Fruit fly (Drosophila melanogaster) whole organism, embryonic: Measurements from ENCODE around the gene temp.

Experiments
- Adf1 ChIP-seq: fragments of 200-800 bp; sonication (Bioruptor generic); IDR thresholded peaks from 2 replicates; pipeline ENCODE4 v1.3.6; 2022; ENCODE audit warnings: missing biosample characterization, missing genetic modification characterization
- Aef1 ChIP-seq: fragments of 200-800 bp; sonication (Bioruptor generic); IDR thresholded peaks from 3 replicates; pipeline ENCODE4 v1.3.6; 2022; ENCODE audit warnings: missing biosample characterization, missing genetic modification characterization
- B-H2 ChIP-seq: fragments of 200-800 bp; sonication (Bioruptor generic); optimal IDR thresholded peaks from 2 replicates; lab custom pipeline; 2018; ENCODE audit warnings: missing biosample characterization, mild to moderate bottlenecking, missing genetic modification characterization
- C15 ChIP-seq: fragments of 200-800 bp; sonication (Bioruptor generic); IDR thresholded peaks from 3 replicates; pipeline ENCODE4 v1.3.6; 2022; ENCODE audit warnings: missing biosample characterization, missing genetic modification characterization
- CG10209 ChIP-seq: fragments of 200-800 bp; sonication (Bioruptor generic); optimal IDR thresholded peaks from 3 replicates; lab custom pipeline; 2017; ENCODE audit warnings: missing biosample characterization, mild to moderate bottlenecking, missing genetic modification characterization, missing genetic modification reagents
- CG11696 ChIP-seq: fragments of 200-800 bp; sonication (Bioruptor generic); IDR thresholded peaks from 2 replicates; pipeline ENCODE4 v1.3.6; 2022; ENCODE audit warnings: missing biosample characterization, missing genetic modification characterization
- CG11723 ChIP-seq: fragments of 200-800 bp; sonication (Bioruptor generic); optimal IDR thresholded peaks from 2 replicates; lab custom pipeline; 2017; ENCODE audit warnings: missing biosample characterization, mild to moderate bottlenecking, missing genetic modification characterization
- CG12071 ChIP-seq: fragments of 200-800 bp; sonication (Bioruptor generic); optimal IDR thresholded peaks from 3 replicates; lab custom pipeline; 2018; ENCODE audit warnings: missing biosample characterization, mild to moderate bottlenecking, missing genetic modification characterization
- CG13287 ChIP-seq: fragments of 200-800 bp; sonication (Bioruptor generic); IDR thresholded peaks from 2 replicates; pipeline ENCODE4 v1.3.6; 2022; ENCODE audit warnings: missing biosample characterization, missing genetic modification characterization; ENCODE audit not compliant: partially characterized antibody
- CG13775 ChIP-seq: fragments of 200-800 bp; sonication (Bioruptor generic); optimal IDR thresholded peaks from 3 replicates; lab custom pipeline; 2017; ENCODE audit warnings: missing biosample characterization, mild to moderate bottlenecking, missing genetic modification characterization
- CG17186 ChIP-seq: fragments of 200-800 bp; sonication (Bioruptor generic); optimal IDR thresholded peaks from 3 replicates; lab custom pipeline; 2017; ENCODE audit warnings: missing biosample characterization, missing genetic modification reagents, missing genetic modification characterization
- CG18619 ChIP-seq: fragments of 200-800 bp; sonication (Bioruptor generic); optimal IDR thresholded peaks from 3 replicates; lab custom pipeline; 2017; ENCODE audit warnings: missing biosample characterization, mild to moderate bottlenecking, missing genetic modification characterization
- CG3838 ChIP-seq: fragments of 200-800 bp; sonication (Bioruptor generic); optimal IDR thresholded peaks from 3 replicates; lab custom pipeline; 2016; ENCODE audit warnings: missing biosample characterization, missing genetic modification characterization
- CG4617 ChIP-seq: fragments of 200-800 bp; sonication (Bioruptor generic); optimal IDR thresholded peaks from 3 replicates; lab custom pipeline; 2016; ENCODE audit warnings: missing biosample characterization, missing genetic modification characterization, borderline replicate concordance
- CG5180 ChIP-seq: fragments of 200-800 bp; sonication (Bioruptor generic); optimal IDR thresholded peaks from 3 replicates; lab custom pipeline; 2017; ENCODE audit warnings: missing biosample characterization, missing genetic modification characterization, mild to moderate bottlenecking, moderate library complexity, missing genetic modification reagents
- CG8281 ChIP-seq: fragments of 200-800 bp; sonication (Bioruptor generic); optimal IDR thresholded peaks from 2 replicates; lab custom pipeline; 2018; ENCODE audit warnings: missing biosample characterization, mild to moderate bottlenecking, missing genetic modification characterization, moderate library complexity
- CG8290 ChIP-seq, 3 experiments: fragments of 200-800 bp; sonication (Bioruptor generic); optimal IDR thresholded peaks; 2 replicates each; lab custom pipeline; 2016 to 2019; ENCODE audit warnings: missing biosample characterization in 3 of 3, missing genetic modification characterization in 3 of 3, mild to moderate bottlenecking in 2 of 3, moderate library complexity in 1 of 3
- CG8388 ChIP-seq: fragments of 200-800 bp; sonication (Bioruptor generic); optimal IDR thresholded peaks from 2 replicates; lab custom pipeline; 2019; ENCODE audit warnings: missing biosample characterization, mild to moderate bottlenecking, missing genetic modification characterization, moderate library complexity
- CG9215 ChIP-seq: fragments of 200-800 bp; sonication (Bioruptor generic); IDR thresholded peaks from 2 replicates; pipeline ENCODE4 v1.3.6; 2022; ENCODE audit warnings: missing biosample characterization, missing genetic modification characterization
- CG9437 ChIP-seq: fragments of 200-800 bp; sonication (Bioruptor generic); optimal IDR thresholded peaks from 2 replicates; lab custom pipeline; 2018; ENCODE audit warnings: missing biosample characterization, mild to moderate bottlenecking, missing genetic modification characterization
- CG9727 ChIP-seq: fragments of 200-800 bp; sonication (Bioruptor generic); optimal IDR thresholded peaks from 3 replicates; lab custom pipeline; 2017; ENCODE audit warnings: missing biosample characterization, mild to moderate bottlenecking, missing genetic modification characterization
- Chrac-16 ChIP-seq: fragments of 200-800 bp; sonication (Bioruptor generic); optimal IDR thresholded peaks from 3 replicates; lab custom pipeline; 2016; ENCODE audit warnings: missing biosample characterization, missing genetic modification characterization
- CkIIα-i1 ChIP-seq: fragments of 200-800 bp; sonication (Bioruptor generic); IDR thresholded peaks from 2 replicates; pipeline ENCODE4 v1.3.6; 2022; ENCODE audit warnings: missing biosample characterization, missing genetic modification characterization
- Dll ChIP-seq: fragments of 200-800 bp; sonication (Bioruptor generic); IDR thresholded peaks from 4 replicates; pipeline ENCODE4 v1.3.6; 2022; ENCODE audit warnings: missing biosample characterization, missing genetic modification characterization; ENCODE audit not compliant: partially characterized antibody
- Fer1 ChIP-seq: fragments of 200-800 bp; sonication (Bioruptor generic); optimal IDR thresholded peaks from 2 replicates; lab custom pipeline; 2017; ENCODE audit warnings: missing biosample characterization, mild to moderate bottlenecking, missing genetic modification characterization
- Fer2 ChIP-seq: fragments of 200-800 bp; sonication (Bioruptor generic); optimal IDR thresholded peaks from 2 replicates; lab custom pipeline; 2018; ENCODE audit warnings: missing biosample characterization, mild to moderate bottlenecking, missing genetic modification characterization, moderate library complexity
- Hr39 ChIP-seq: fragments of >200 bp; optimal IDR thresholded peaks from 2 replicates; lab custom pipeline; 2017
- Mes4 ChIP-seq: fragments of 200-800 bp; sonication (Bioruptor generic); optimal IDR thresholded peaks from 2 replicates; lab custom pipeline; 2016; ENCODE audit warnings: missing biosample characterization, missing genetic modification characterization
- Nf-YA ChIP-seq: fragments of 200-800 bp; sonication (Bioruptor generic); IDR thresholded peaks from 2 replicates; pipeline ENCODE4 v1.3.6; 2022; ENCODE audit warnings: missing biosample characterization, missing genetic modification characterization
- Sox100B ChIP-seq: fragments of 200-800 bp; sonication (Bioruptor generic); optimal IDR thresholded peaks from 3 replicates; lab custom pipeline; 2018; ENCODE audit warnings: missing biosample characterization, mild to moderate bottlenecking, missing genetic modification characterization
- Stat92E ChIP-seq, 3 experiments: fragments of >200 bp in 2 of 3; fragments of 200-800 bp in 1 of 3; sonication (Bioruptor generic) in 1 of 3; optimal IDR thresholded peaks; 2 replicates each; lab custom pipeline; 2017 to 2019; ENCODE audit warnings: missing biosample characterization in 3 of 3, missing genetic modification characterization in 3 of 3, mild to moderate bottlenecking in 1 of 3, moderate library complexity in 1 of 3
- ab ChIP-seq: fragments of 200-800 bp; sonication (Bioruptor generic); optimal IDR thresholded peaks from 2 replicates; lab custom pipeline; 2016; ENCODE audit warnings: missing biosample characterization, missing genetic modification characterization
- corto ChIP-seq: fragments of 200-800 bp; sonication (Bioruptor generic); optimal IDR thresholded peaks from 2 replicates; lab custom pipeline; 2016; ENCODE audit warnings: missing biosample characterization, mild to moderate bottlenecking, missing genetic modification characterization, moderate library complexity
- crc ChIP-seq: fragments of 200-800 bp; sonication (Bioruptor generic); optimal IDR thresholded peaks from 2 replicates; lab custom pipeline; 2016; ENCODE audit warnings: missing biosample characterization, missing genetic modification characterization
- da ChIP-seq: fragments of 200-800 bp; sonication (Bioruptor generic); optimal IDR thresholded peaks from 2 replicates; lab custom pipeline; 2016; ENCODE audit warnings: missing biosample characterization, missing genetic modification characterization
- eve ChIP-seq, 2 experiments: fragments of >200 bp; optimal IDR thresholded peaks; 2 replicates each; lab custom pipeline; 2017; ENCODE audit warnings: missing biosample characterization in 2 of 2, missing genetic modification characterization in 2 of 2
- h ChIP-seq: fragments of >200 bp; optimal IDR thresholded peaks from 2 replicates; lab custom pipeline; 2017
- insv ChIP-seq, 2 experiments: fragments of 200-800 bp; sonication (Bioruptor generic); optimal IDR thresholded peaks; 3 replicates each; lab custom pipeline; 2016 to 2018; ENCODE audit warnings: missing biosample characterization in 2 of 2, missing genetic modification characterization in 2 of 2
- inv ChIP-seq: fragments of 200-800 bp; sonication (Bioruptor generic); IDR thresholded peaks from 2 replicates; pipeline ENCODE4 v1.3.6; 2022; ENCODE audit warnings: missing biosample characterization, missing genetic modification characterization; ENCODE audit not compliant: partially characterized antibody
- kni ChIP-seq: fragments of 200-800 bp; sonication (Bioruptor generic); optimal IDR thresholded peaks from 3 replicates; lab custom pipeline; 2017; ENCODE audit warnings: mild to moderate bottlenecking, missing biosample characterization, missing genetic modification reagents, missing genetic modification characterization
- lbe ChIP-seq: fragments of 200-800 bp; sonication (Bioruptor generic); optimal IDR thresholded peaks from 2 replicates; lab custom pipeline; 2016; ENCODE audit warnings: missing biosample characterization, mild to moderate bottlenecking, missing genetic modification characterization
- nerfin-1 ChIP-seq: fragments of 200-800 bp; sonication (Bioruptor generic); optimal IDR thresholded peaks from 3 replicates; lab custom pipeline; 2019; ENCODE audit warnings: missing biosample characterization, mild to moderate bottlenecking, missing genetic modification characterization, moderate library complexity
- pan ChIP-seq, 4 experiments: fragments of >200 bp in 3 of 4; fragments of 200-800 bp in 1 of 4; sonication (Bioruptor generic) in 1 of 4; optimal IDR thresholded peaks in 3 of 4; IDR thresholded peaks in 1 of 4; 2 replicates each; pipeline versions ENCODE4 v1.3.6 to Lab custom; 2017 to 2022; ENCODE audit warnings: missing biosample characterization in 2 of 4, missing genetic modification characterization in 2 of 4, mixed read lengths in 1 of 4
- pfk ChIP-seq: fragments of 200-800 bp; sonication (Bioruptor generic); optimal IDR thresholded peaks from 2 replicates; lab custom pipeline; 2018; ENCODE audit warnings: missing biosample characterization, mild to moderate bottlenecking, missing genetic modification characterization, moderate library complexity
- ro ChIP-seq: fragments of 200-800 bp; sonication (Bioruptor generic); IDR thresholded peaks from 2 replicates; pipeline ENCODE4 v1.3.6; 2022; ENCODE audit warnings: missing biosample characterization, missing genetic modification characterization
- sqz ChIP-seq: fragments of 200-800 bp; sonication (Bioruptor generic); optimal IDR thresholded peaks from 3 replicates; lab custom pipeline; 2018; ENCODE audit warnings: missing biosample characterization, mild to moderate bottlenecking, missing genetic modification characterization
- vnd ChIP-seq: fragments of 200-800 bp; sonication (Bioruptor generic); IDR thresholded peaks from 3 replicates; pipeline ENCODE4 v1.3.6; 2022; ENCODE audit warnings: missing biosample characterization, missing genetic modification characterization; ENCODE audit not compliant: partially characterized antibody

The temp gene

DNA sequence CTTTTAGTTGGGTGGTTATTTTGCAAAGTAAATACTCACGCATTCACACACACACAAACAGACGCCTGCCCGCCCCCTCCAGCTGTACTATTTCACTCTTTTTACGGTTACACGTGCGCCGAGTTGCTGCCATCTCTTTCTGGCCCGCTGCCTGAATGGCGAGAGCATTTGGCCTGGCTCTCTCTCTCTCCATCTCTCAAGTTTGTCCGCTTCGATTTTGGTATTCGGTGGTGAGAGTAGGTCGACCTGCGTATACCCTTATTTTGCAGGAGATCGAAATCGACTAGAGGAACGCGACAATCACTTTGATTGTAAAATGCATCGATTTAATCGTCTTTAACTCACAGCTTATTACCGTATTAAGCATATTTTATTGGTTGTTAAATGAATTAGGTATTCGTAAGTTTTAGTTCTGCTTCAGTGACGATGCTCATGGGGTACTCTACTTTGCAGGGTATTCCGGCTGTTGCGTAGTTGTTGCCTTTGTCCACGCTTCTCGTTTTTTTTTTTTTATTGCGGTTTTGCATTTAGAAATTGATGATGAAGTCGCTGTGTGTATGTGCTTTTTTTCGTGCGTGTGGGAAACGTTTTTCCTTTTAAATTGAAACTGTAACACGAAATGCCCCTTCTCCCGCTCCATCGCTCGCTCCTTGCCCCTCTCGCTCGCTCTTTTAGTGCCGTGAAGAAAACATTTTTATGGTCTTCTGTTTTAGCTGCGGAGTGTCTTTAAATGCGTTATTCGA, 41.6 kb upstream of the temp start (continued):
- TF ChIP-seq lbe (GFP tag; lab: Kevin White, UChicago) (peak; percentile 70), CG12071 (peak; percentile 89), CG5180 (GFP tag; lab: Kevin White, UChicago) (peak; percentile 70), Nf-YA (GFP tag; lab: Robert Waterston, UW) (peak; percentile 54; the same call in 1 of the 2 replicates), inv (GFP tag; lab: Robert Waterston, UW) (no peak), nerfin-1 (tag; lab: Kevin White, UChicago) (peak; percentile 79), kni (peak; percentile 80), pfk (no peak), CG11696 (GFP tag; lab: Robert Waterston, UW) (peak; percentile 35; the same call in 1 of the 2 replicates), CG8388 (peak; percentile 88), C15 (GFP tag; lab: Robert Waterston, UW) (peak; percentile 14; the same call in 1 of the 3 replicates), Hr39 (lab: Kevin White, UChicago) (no peak), corto (peak; percentile 15), Fer1 (GFP tag; lab: Kevin White, UChicago) (peak; percentile 93), CG9727 (GFP tag; lab: Kevin White, UChicago) (peak; percentile 91), CG10209 (GFP tag; lab: Kevin White, UChicago) (peak; percentile 87), CG18619 (peak; percentile 85), CG4617 (peak; percentile 67), ab (GFP tag; lab: Kevin White, UChicago) (peak; percentile 85), CG11723 (GFP tag; lab: Kevin White, UChicago) (peak; percentile 85), pan (optimal IDR thresholded peaks at IDR 0.05; lab: Kevin White, UChicago) (no peak), pan (GFP tag; optimal IDR thresholded peaks at IDR 0.05 in 1 of 2, IDR thresholded peaks at IDR 0.05 in 1 of 2) (peak in 1 of 2 experiments; percentile 82), ro (GFP tag; lab: Robert Waterston, UW) (no peak), CG9437 (GFP tag; lab: Kevin White, UChicago) (peak; percentile 82), insv (GFP tag; optimal IDR thresholded peaks at IDR 0.05; lab: Kevin White, UChicago) (peak; percentile 18 to 30), Chrac-16 (peak; percentile 92), CG8281 (tag; lab: Kevin White, UChicago) (peak; percentile 67), Adf1 (GFP tag; lab: Robert Waterston, UW) (peak; percentile 80), Aef1 (GFP tag; lab: Robert Waterston, UW) (peak; percentile 84), Dll (no peak), eve (GFP tag; optimal IDR thresholded peaks at IDR 0.05; lab: Kevin White, UChicago) (peak in 1 of 2 experiments; percentile 97), B-H2 (GFP tag; lab: Kevin White, UChicago) (peak; percentile 50), CG13775 (peak; percentile 87), CG3838 (peak; percentile 65), CG17186 (GFP tag; lab: Kevin White, UChicago) (peak; percentile 57), sqz (GFP tag; lab: Kevin White, UChicago) (peak; percentile 100), crc (peak; percentile 73), Mes4 (GFP tag; lab: Kevin White, UChicago) (peak; percentile 92), Fer2 (tag; lab: Kevin White, UChicago) (peak; percentile 60), Stat92E (GFP tag; optimal IDR thresholded peaks at IDR 0.05; lab: Kevin White, UChicago) (peak in 1 of 3 experiments; percentile 93), h (lab: Kevin White, UChicago) (no peak), vnd (GFP tag; lab: Robert Waterston, UW) (no peak), CG13287 (GFP tag; lab: Robert Waterston, UW) (peak; percentile 12; the same call in 1 of the 2 replicates), da (GFP tag; lab: Kevin White, UChicago) (peak; percentile 77), CkIIα-i1 (no peak), CG9215 (GFP tag; lab: Robert Waterston, UW) (peak; percentile 68), CG8290 (GFP tag; optimal IDR thresholded peaks at IDR 0.05; lab: Kevin White, UChicago) (peak; percentile 59), CG8290 (tag; optimal IDR thresholded peaks at IDR 0.05; lab: Kevin White, UChicago) (peak; percentile 47 to 96), Sox100B (GFP tag; lab: Kevin White, UChicago) (peak; percentile 85)
